Worm (Caenorhabditis elegans): ENCODE measurements around the gene C24A8.5.

- no peak for TF ChIP-seq tbx-2 (tag; optimal IDR thresholded peaks at IDR 0.05)
- TF ChIP-seq ama-1 (optimal IDR thresholded peaks at IDR 0.05), result no peak
- TF ChIP-seq snpc-4 (tag; optimal IDR thresholded peaks at IDR 0.05), result no peak
- no peak for TF ChIP-seq ceh-8 (GFP tag; optimal IDR thresholded peaks at IDR 0.05)
These were observed 33.8 kb downstream of the C24A8.5 start for ce11 chrX:4294957-4295356.

Data from whole organism, L1 larva.